Fruit fly (Drosophila melanogaster): ENCODE data around the gene CG14105.

Gene CG14105

dm6 chr3L:13435170-13435727, 8.8 kb upstream of the CG14105 start, which contains the start of gene CG10713 (continued):
- TF ChIP-seq CG6854 (GFP tag; optimal IDR thresholded peaks at IDR 0.05) (peak; percentile 12), CG6276 (GFP tag; optimal IDR thresholded peaks at IDR 0.05) (peak; percentile 76), fd59A (GFP tag; optimal IDR thresholded peaks at IDR 0.05) (no peak), Eip93F (GFP tag; optimal IDR thresholded peaks at IDR 0.05) (no peak), CG6163 (GFP tag; IDR thresholded peaks at IDR 0.05) (peak; percentile 79), fkh (GFP tag; optimal IDR thresholded peaks at IDR 0.05) (no peak), CG11294 (GFP tag; IDR thresholded peaks at IDR 0.05) (no peak; the same call in 1 of the 2 replicates), CG15336 (GFP tag; IDR thresholded peaks at IDR 0.05) (peak; percentile 69), CG8632 (GFP tag; optimal IDR thresholded peaks at IDR 0.05) (no peak), CG6808 (GFP tag; optimal IDR thresholded peaks at IDR 0.05) (peak; percentile 62), ss (GFP tag; optimal IDR thresholded peaks at IDR 0.05) (peak; percentile 45 to 68), Ets96B (tag; optimal IDR thresholded peaks at IDR 0.05) (peak; percentile 53), CG6792 (GFP tag; optimal IDR thresholded peaks at IDR 0.05) (no peak), OdsH (GFP tag; optimal IDR thresholded peaks at IDR 0.05) (no peak), CG10631 (GFP tag; optimal IDR thresholded peaks at IDR 0.05) (no peak), CG3919 (GFP tag; optimal IDR thresholded peaks at IDR 0.05) (peak; percentile 40), Eip75B (GFP tag; optimal IDR thresholded peaks at IDR 0.05) (no peak), net (GFP tag; optimal IDR thresholded peaks at IDR 0.05) (peak; percentile 29), Hr38 (GFP tag; optimal IDR thresholded peaks at IDR 0.05) (no peak), CG32006 (GFP tag; optimal IDR thresholded peaks at IDR 0.05) (peak; percentile 61)

dm6 chr3L:13433522-13433921, 7.0 kb upstream of the CG14105 start:
- TF ChIP-seq salr (GFP tag; optimal IDR thresholded peaks at IDR 0.05) (no peak), CG6854 (GFP tag; optimal IDR thresholded peaks at IDR 0.05) (no peak), achi (GFP tag; optimal IDR thresholded peaks at IDR 0.05) (no peak), Smox (GFP tag; optimal IDR thresholded peaks at IDR 0.05) (no peak), CG6163 (GFP tag; IDR thresholded peaks at IDR 0.05) (no peak), Blimp-1 (GFP tag; optimal IDR thresholded peaks at IDR 0.05) (no peak), fkh (GFP tag; optimal IDR thresholded peaks at IDR 0.05) (no peak)

DNA sequence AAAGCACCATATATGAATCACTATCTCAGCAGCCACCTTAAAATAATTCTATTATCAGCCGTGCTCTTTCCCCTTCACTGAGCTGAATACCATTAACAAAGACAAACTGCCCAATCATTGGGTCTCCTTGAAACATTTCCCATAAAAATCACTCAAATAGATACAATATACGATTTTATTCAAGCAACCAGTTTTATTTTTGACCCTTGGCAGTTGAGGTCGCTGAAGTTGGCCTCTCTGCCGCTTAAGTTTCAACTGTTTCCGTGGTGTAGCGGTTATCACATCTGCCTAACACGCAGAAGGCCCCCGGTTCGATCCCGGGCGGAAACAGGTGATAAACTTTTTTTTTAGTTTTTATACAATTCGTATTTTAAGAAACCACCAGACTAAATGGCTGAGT, 6.3 kb upstream of the CG14105 start:
- TF ChIP-seq acj6 (GFP tag; optimal IDR thresholded peaks at IDR 0.05), result no peak
- no peak for TF ChIP-seq dsx (GFP tag; optimal IDR thresholded peaks at IDR 0.05; ENCODE audit: poor library complexity, severe bottlenecking)
- peak; percentile 68 for TF ChIP-seq svp (GFP tag)
- no peak for TF ChIP-seq CG6808 (GFP tag; optimal IDR thresholded peaks at IDR 0.05)

dm6 chr3L:13430171-13430570, 3.7 kb upstream of the CG14105 start:
- TF ChIP-seq CG15336 (GFP tag; IDR thresholded peaks at IDR 0.05) (no peak), CG10669 (GFP tag; optimal IDR thresholded peaks at IDR 0.05) (no peak), eg (GFP tag; IDR thresholded peaks at IDR 0.05) (no peak), CG11294 (GFP tag; IDR thresholded peaks at IDR 0.05) (no peak), vri (GFP tag; optimal IDR thresholded peaks at IDR 0.05) (no peak), CG8119 (GFP tag; IDR thresholded peaks at IDR 0.05) (no peak), topi (GFP tag; optimal IDR thresholded peaks at IDR 0.05) (no peak), CG6808 (GFP tag; optimal IDR thresholded peaks at IDR 0.05) (no peak), esn (GFP tag; optimal IDR thresholded peaks at IDR 0.05) (no peak), Gug (GFP tag; IDR thresholded peaks at IDR 0.05) (no peak), CG7368 (GFP tag; optimal IDR thresholded peaks at IDR 0.05) (no peak), Ets21C (GFP tag; optimal IDR thresholded peaks at IDR 0.05) (no peak), lz (GFP tag; optimal IDR thresholded peaks at IDR 0.05) (no peak), pdm3 (GFP tag; optimal IDR thresholded peaks at IDR 0.05) (no peak), Blimp-1 (GFP tag; optimal IDR thresholded peaks at IDR 0.05) (no peak), Sox14 (GFP tag; optimal IDR thresholded peaks at IDR 0.05) (no peak), achi (GFP tag; optimal IDR thresholded peaks at IDR 0.05) (no peak)
